Fruit fly (Drosophila melanogaster): ENCODE results near the gene CG11815.

The CG11815 gene

DNA sequence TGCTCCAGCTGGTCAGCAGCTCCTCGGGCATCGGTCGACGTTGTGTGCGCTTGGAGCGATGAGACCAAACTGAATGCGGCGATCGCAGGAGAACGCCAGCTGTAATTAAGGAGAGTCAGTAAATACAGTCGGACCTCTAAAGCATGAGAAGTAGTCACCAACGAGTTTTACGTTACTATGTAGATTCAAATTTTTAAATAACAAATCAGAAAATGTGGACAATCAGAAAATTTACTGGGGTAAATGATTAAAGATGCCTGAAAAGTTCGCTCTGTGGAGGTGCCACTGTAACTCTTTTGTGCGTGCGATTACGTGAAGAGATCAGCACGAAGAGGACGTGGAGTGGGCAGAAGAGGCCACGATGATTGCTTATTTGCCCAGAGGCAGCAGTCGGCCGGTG lies 8.0 kb downstream of the CG11815 start, which contains the start of gene SCOT (continued):
- TF ChIP-seq so (GFP tag; IDR thresholded peaks at IDR 0.05) = peak; percentile 66; the same call in 2 of the 3 replicates
- peak; percentile 3 for TF ChIP-seq CG6813 (GFP tag; optimal IDR thresholded peaks at IDR 0.05)
- TF ChIP-seq pros (GFP tag; optimal IDR thresholded peaks at IDR 0.05) = no peak
- peak; percentile 58 for TF ChIP-seq NC2β (GFP tag; optimal IDR thresholded peaks at IDR 0.05)
- TF ChIP-seq row (GFP tag; IDR thresholded peaks at IDR 0.05) = peak; percentile 85
- no peak for TF ChIP-seq Hr39 (optimal IDR thresholded peaks at IDR 0.05)
- peak; percentile 84 for TF ChIP-seq CG5953 (GFP tag; IDR thresholded peaks at IDR 0.05)
- peak; percentile 56 for TF ChIP-seq bab2 (GFP tag; optimal IDR thresholded peaks at IDR 0.05)
- TF ChIP-seq H2.0 (GFP tag; IDR thresholded peaks at IDR 0.05) = peak; percentile 87
- TF ChIP-seq Scr (GFP tag; IDR thresholded peaks at IDR 0.05; ENCODE audit: partially characterized antibody) = no peak
- TF ChIP-seq Atf6 (GFP tag; IDR thresholded peaks at IDR 0.05) = peak; percentile 72; the same call in 1 of the 2 replicates
- peak; percentile 50 for TF ChIP-seq CrebB (tag; optimal IDR thresholded peaks at IDR 0.05)
- peak; percentile 40 for TF ChIP-seq CG5245 (GFP tag; optimal IDR thresholded peaks at IDR 0.05)
- no peak for TF ChIP-seq Nf-YC (tag; optimal IDR thresholded peaks at IDR 0.05)
- TF ChIP-seq CG9437 (GFP tag; optimal IDR thresholded peaks at IDR 0.05) = peak; percentile 33
- peak; percentile 25 for TF ChIP-seq Elba2 (GFP tag; optimal IDR thresholded peaks at IDR 0.05)
- TF ChIP-seq B-H1 (GFP tag; IDR thresholded peaks at IDR 0.05) = peak; percentile 60; the same call in 2 of the 3 replicates
- TF ChIP-seq cato (GFP tag; optimal IDR thresholded peaks at IDR 0.05; ENCODE audit: borderline replicate concordance) = peak; percentile 44
- peak; percentile 50 for TF ChIP-seq ERR (GFP tag; optimal IDR thresholded peaks at IDR 0.05)
- TF ChIP-seq nerfin-2 (GFP tag; IDR thresholded peaks at IDR 0.05; ENCODE audit: partially characterized antibody) = no peak
- peak; percentile 66; the same call in 1 of the 3 replicates for TF ChIP-seq gce (GFP tag; IDR thresholded peaks at IDR 0.05)
- TF ChIP-seq ind (GFP tag; optimal IDR thresholded peaks at IDR 0.05) = peak; percentile 66
- peak; percentile 50 for TF ChIP-seq eyg (GFP tag; optimal IDR thresholded peaks at IDR 0.05)
- TF ChIP-seq pzg (GFP tag; optimal IDR thresholded peaks at IDR 0.05) = no peak
- peak; percentile 69 for TF ChIP-seq CG11247 (GFP tag; IDR thresholded peaks at IDR 0.05)
- peak; percentile 7 for TF ChIP-seq gcm2 (GFP tag; optimal IDR thresholded peaks at IDR 0.05)
- TF ChIP-seq Mes4 (GFP tag; optimal IDR thresholded peaks at IDR 0.05) = peak; percentile 56
- no peak for TF ChIP-seq CG12104 (GFP tag; optimal IDR thresholded peaks at IDR 0.05)
- peak; percentile 52; the same call in 1 of the 2 replicates for TF ChIP-seq danr (GFP tag; IDR thresholded peaks at IDR 0.05)
- peak; percentile 74 for TF ChIP-seq CG8924 (tag; optimal IDR thresholded peaks at IDR 0.05)
- no peak for TF ChIP-seq nau (GFP tag; optimal IDR thresholded peaks at IDR 0.05)
- peak; percentile 31 for TF ChIP-seq Asciz (GFP tag; optimal IDR thresholded peaks at IDR 0.05)
- TF ChIP-seq lola (GFP tag; optimal IDR thresholded peaks at IDR 0.05) = no peak
- TF ChIP-seq Med (GFP tag) = peak; percentile 91
- peak; percentile 58 for TF ChIP-seq dati (GFP tag; IDR thresholded peaks at IDR 0.05)
- peak; percentile 81 for TF ChIP-seq esg (GFP tag; conservative IDR thresholded peaks at IDR 0.05)
- peak; percentile 36 for TF ChIP-seq CG9727 (GFP tag; optimal IDR thresholded peaks at IDR 0.05)
- no peak for TF ChIP-seq Bdp1 (GFP tag; optimal IDR thresholded peaks at IDR 0.05)
- TF ChIP-seq Lhr (GFP tag; optimal IDR thresholded peaks at IDR 0.05) = no peak
- peak; percentile 85 for TF ChIP-seq Sox102F (GFP tag; optimal IDR thresholded peaks at IDR 0.05)
- TF ChIP-seq HLH54F (GFP tag; optimal IDR thresholded peaks at IDR 0.05) = peak; percentile 61
- TF ChIP-seq eve (GFP tag; optimal IDR thresholded peaks at IDR 0.05) = no peak
- TF ChIP-seq chm (GFP tag; IDR thresholded peaks at IDR 0.05) = peak; percentile 69; the same call in 1 of the 2 replicates
- TF ChIP-seq CG3163 (GFP tag; optimal IDR thresholded peaks at IDR 0.05) = peak; percentile 74
- peak; percentile 62 for TF ChIP-seq da (GFP tag; optimal IDR thresholded peaks at IDR 0.05)
- peak; percentile 48 for TF ChIP-seq shn (GFP tag; optimal IDR thresholded peaks at IDR 0.05)
- no peak for TF ChIP-seq Dref (GFP tag; IDR thresholded peaks at IDR 0.05)
- TF ChIP-seq pb (GFP tag; optimal IDR thresholded peaks at IDR 0.05) = peak; percentile 58
- TF ChIP-seq CG11093 (GFP tag; IDR thresholded peaks at IDR 0.05) = peak; percentile 65; the same call in 2 of the 3 replicates
- TF ChIP-seq prd (optimal IDR thresholded peaks at IDR 0.05) = no peak
- peak; percentile 80 for TF ChIP-seq prd (GFP tag; IDR thresholded peaks at IDR 0.05)
- TF ChIP-seq Atf-2 (GFP tag; optimal IDR thresholded peaks at IDR 0.05) = peak; percentile 47
